Fruit fly (Drosophila melanogaster) whole organism, adult: Measurements from ENCODE around the gene Akh.

Experiments used
- CG12768 ChIP-seq: fragments of 200-800 bp; sonication (Bioruptor generic); optimal IDR thresholded peaks from 2 replicates; lab custom pipeline; 2017; ENCODE audit warnings: missing biosample characterization, missing genetic modification characterization, mild to moderate bottlenecking, moderate library complexity, missing genetic modification reagents
- CG14711 ChIP-seq: fragments of 200-800 bp; sonication (Bioruptor generic); optimal IDR thresholded peaks from 2 replicates; lab custom pipeline; 2018; ENCODE audit warnings: missing biosample characterization, mild to moderate bottlenecking, missing genetic modification characterization, moderate library complexity
- CG1620 ChIP-seq: fragments of 200-800 bp; sonication (Bioruptor generic); optimal IDR thresholded peaks from 2 replicates; lab custom pipeline; 2016; ENCODE audit warnings: missing biosample characterization, missing genetic modification characterization
- CG5204 ChIP-seq: fragments of 200-800 bp; sonication (Bioruptor generic); optimal IDR thresholded peaks from 2 replicates; lab custom pipeline; 2016; ENCODE audit warnings: missing biosample characterization, missing genetic modification characterization
- CG7045 ChIP-seq: fragments of 200-800 bp; sonication (Bioruptor generic); optimal IDR thresholded peaks from 2 replicates; lab custom pipeline; 2017; ENCODE audit warnings: missing biosample characterization, mild to moderate bottlenecking, missing genetic modification characterization
- CG7101 ChIP-seq: fragments of 200-800 bp; sonication (Bioruptor generic); optimal IDR thresholded peaks from 2 replicates; lab custom pipeline; 2018; ENCODE audit warnings: missing biosample characterization, mild to moderate bottlenecking, missing genetic modification characterization, moderate library complexity
- Hr96 ChIP-seq: fragments of 200-800 bp; sonication (Bioruptor generic); optimal IDR thresholded peaks from 2 replicates; lab custom pipeline; 2016; ENCODE audit warnings: missing biosample characterization, missing genetic modification characterization
- cic ChIP-seq: fragments of 200-800 bp; sonication (Bioruptor generic); optimal IDR thresholded peaks from 2 replicates; lab custom pipeline; 2017; ENCODE audit warnings: missing biosample characterization, mild to moderate bottlenecking, missing genetic modification characterization, moderate library complexity
- cnc ChIP-seq, 2 experiments: fragments of >200 bp; optimal IDR thresholded peaks; 2 replicates each; lab custom pipeline; 2017
- kay ChIP-seq: fragments of 200-800 bp; sonication (Bioruptor generic); peaks from one replicate; lab custom pipeline; 2016; ENCODE audit warnings: missing biosample characterization, missing genetic modification characterization, borderline replicate concordance

dm6 chr3L:4187930-4188523, 46.8 kb downstream of the Akh start, which contains the start of the genes Teh2 and tipE:
- no peak for TF ChIP-seq CG7045
- TF ChIP-seq kay (GFP tag; lab: Kevin White, UChicago), result no peak
- no peak for TF ChIP-seq cic (GFP tag; lab: Kevin White, UChicago)
- no peak for TF ChIP-seq CG14711 (tag; lab: Kevin White, UChicago)
- TF ChIP-seq CG5204, result no peak
- TF ChIP-seq CG12768 (GFP tag; lab: Kevin White, UChicago), result no peak
- TF ChIP-seq CG7101 (tag; lab: Kevin White, UChicago), result no peak
- TF ChIP-seq cnc (optimal IDR thresholded peaks at IDR 0.05; lab: Kevin White, UChicago), result no peak
- TF ChIP-seq CG1620 (GFP tag; lab: Kevin White, UChicago), result no peak
- TF ChIP-seq Hr96, result no peak
